Worm (Caenorhabditis elegans) whole organism, young adult: ENCODE measurements around the gene F55A11.8.
A peak's percentile ranks its signal among the peaks of the same experiment; 100 is the strongest.

Experiments
- B0261.1 ChIP-seq: sonication (generic microtip); optimal IDR thresholded peaks from 2 replicates; lab custom pipeline; 2016; ENCODE audit warnings: mild to moderate bottlenecking, missing genetic modification characterization, moderate library complexity, missing compliant biosample characterization
- C17E4.6 ChIP-seq: fragments of 200-800 bp; sonication (Bioruptor generic); IDR thresholded peaks from 2 replicates; pipeline ENCODE4 v1.3.6; 2022; ENCODE audit warnings: missing genetic modification reagents, missing genetic modification characterization, missing compliant biosample characterization
- F37B4.10 ChIP-seq: fragments of 200-800 bp; sonication (Bioruptor generic); IDR thresholded peaks from 2 replicates; pipeline ENCODE4 v1.3.6; 2022; ENCODE audit warnings: missing genetic modification characterization, missing compliant biosample characterization
- F39B2.1 ChIP-seq: fragments of 200-800 bp; sonication (Bioruptor generic); IDR thresholded peaks from 2 replicates; pipeline ENCODE4 v1.3.6; 2022; ENCODE audit warnings: missing genetic modification reagents, missing genetic modification characterization, missing compliant biosample characterization
- F49E8.2 ChIP-seq: sonication (generic microtip); optimal IDR thresholded peaks from 3 replicates; lab custom pipeline; 2017; ENCODE audit warnings: missing genetic modification characterization, mild to moderate bottlenecking, missing compliant biosample characterization, antibody characterized with exemption, moderate library complexity; ENCODE audit not compliant: insufficient read depth
- F52B5.7 ChIP-seq: sonication (generic microtip); optimal IDR thresholded peaks from 2 replicates; lab custom pipeline; 2016; ENCODE audit warnings: mild to moderate bottlenecking, missing genetic modification characterization, missing compliant biosample characterization
- F55B11.4 ChIP-seq: sonication (generic microtip); optimal IDR thresholded peaks from 2 replicates; lab custom pipeline; 2016; ENCODE audit warnings: missing compliant biosample characterization, missing genetic modification characterization, borderline replicate concordance; ENCODE audit not compliant: insufficient read depth
- F57C9.4 ChIP-seq: sonication (generic microtip); optimal IDR thresholded peaks from 2 replicates; lab custom pipeline; 2017; ENCODE audit warnings: mild to moderate bottlenecking, missing genetic modification characterization, missing compliant biosample characterization
- K11D2.4 ChIP-seq: fragments of 200-800 bp; sonication (Bioruptor generic); IDR thresholded peaks from 2 replicates; pipeline ENCODE4 v1.3.6; 2022; ENCODE audit warnings: missing genetic modification reagents, missing genetic modification characterization, missing compliant biosample characterization
- K12H6.12 ChIP-seq: fragments of 200-800 bp; sonication (Bioruptor generic); optimal IDR thresholded peaks from 2 replicates; lab custom pipeline; 2018; ENCODE audit warnings: mild to moderate bottlenecking, missing genetic modification characterization, missing compliant biosample characterization
- T07F8.4 ChIP-seq: sonication (generic microtip); optimal IDR thresholded peaks from 2 replicates; lab custom pipeline; 2016; ENCODE audit warnings: mild to moderate bottlenecking, missing genetic modification characterization, moderate library complexity, missing compliant biosample characterization
- T26A5.8 ChIP-seq: sonication (generic microtip); optimal IDR thresholded peaks from 2 replicates; lab custom pipeline; 2016; ENCODE audit warnings: missing genetic modification characterization, missing compliant biosample characterization
- Y53F4B.3 ChIP-seq: fragments of 200-800 bp; sonication (Bioruptor generic); IDR thresholded peaks from 2 replicates; pipeline ENCODE4 v1.3.6; 2022; ENCODE audit warnings: missing genetic modification reagents, missing genetic modification characterization, missing compliant biosample characterization
- Y53G8AR.9 ChIP-seq: fragments of 200-800 bp; sonication (Bioruptor generic); conservative IDR thresholded peaks from 2 replicates; pipeline ENCODE4 v1.3.6; 2022; ENCODE audit warnings: missing genetic modification reagents, missing genetic modification characterization, missing compliant biosample characterization
- Y95B8A.8 ChIP-seq: fragments of 200-800 bp; sonication (Bioruptor generic); IDR thresholded peaks from 2 replicates; pipeline ENCODE4 v1.3.6; 2022; ENCODE audit warnings: missing genetic modification reagents, missing genetic modification characterization, missing compliant biosample characterization
- aptf-3 ChIP-seq: fragments of 200-800 bp; sonication (Bioruptor generic); IDR thresholded peaks from 2 replicates; pipeline ENCODE4 v1.3.6; 2022; ENCODE audit warnings: missing genetic modification characterization, missing compliant biosample characterization
- athp-1 ChIP-seq: sonication (generic microtip); optimal IDR thresholded peaks from 2 replicates; lab custom pipeline; 2017; ENCODE audit warnings: mild to moderate bottlenecking, missing genetic modification characterization, missing compliant biosample characterization
- attf-6 ChIP-seq: fragments of 200-800 bp; sonication (Bioruptor generic); IDR thresholded peaks from 2 replicates; pipeline ENCODE4 v1.3.6; 2022; ENCODE audit warnings: missing genetic modification reagents, missing genetic modification characterization, missing compliant biosample characterization
- bed-1 ChIP-seq: fragments of 200-800 bp; sonication (Bioruptor generic); IDR thresholded peaks from 2 replicates; pipeline ENCODE4 v1.3.6; 2022; ENCODE audit warnings: missing genetic modification reagents, missing genetic modification characterization, missing compliant biosample characterization
- bed-2 ChIP-seq: fragments of 200-800 bp; sonication (Bioruptor generic); IDR thresholded peaks from 2 replicates; pipeline ENCODE4 v1.3.6; 2022; ENCODE audit warnings: missing genetic modification reagents, missing genetic modification characterization, missing compliant biosample characterization
- ccch-3 ChIP-seq: fragments of 200-800 bp; sonication (Bioruptor generic); optimal IDR thresholded peaks from 2 replicates; lab custom pipeline; 2018; ENCODE audit warnings: mild to moderate bottlenecking, missing genetic modification characterization, missing compliant biosample characterization
- cebp-1 ChIP-seq, 2 experiments: fragments of 200-800 bp in 1 of 2; sonication (Bioruptor generic) in 1 of 2; sonication (generic microtip) in 1 of 2; IDR thresholded peaks in 1 of 2; optimal IDR thresholded peaks in 1 of 2; 2 replicates each; pipeline versions ENCODE4 v1.3.6 to Lab custom; 2017 to 2022; ENCODE audit warnings: missing compliant biosample characterization in 2 of 2, missing genetic modification characterization in 2 of 2, mild to moderate bottlenecking in 1 of 2, missing genetic modification reagents in 1 of 2, moderate library complexity in 1 of 2
- ceh-58 ChIP-seq: fragments of 200-800 bp; sonication (Bioruptor generic); IDR thresholded peaks from 2 replicates; pipeline ENCODE4 v1.3.6; 2022; ENCODE audit warnings: missing genetic modification characterization, missing compliant biosample characterization
- die-1 ChIP-seq: sonication (generic microtip); optimal IDR thresholded peaks from 2 replicates; lab custom pipeline; 2016; ENCODE audit warnings: missing genotype, mild to moderate bottlenecking, missing genetic modification characterization, missing compliant biosample characterization
- dpff-1 ChIP-seq: sonication (generic microtip); optimal IDR thresholded peaks from 2 replicates; lab custom pipeline; 2017; ENCODE audit warnings: mild to moderate bottlenecking, missing genetic modification characterization, missing compliant biosample characterization
- egl-44 ChIP-seq: fragments of 200-800 bp; sonication (Bioruptor generic); IDR thresholded peaks from 2 replicates; pipeline ENCODE4 v1.3.6; 2022; ENCODE audit warnings: missing genetic modification reagents, missing genetic modification characterization, missing compliant biosample characterization
- egrh-3 ChIP-seq: fragments of 200-800 bp; sonication (Bioruptor generic); IDR thresholded peaks from 2 replicates; pipeline ENCODE4 v1.3.6; 2022; ENCODE audit warnings: missing genetic modification reagents, missing genetic modification characterization, missing compliant biosample characterization
- ekl-4 ChIP-seq: fragments of 200-800 bp; sonication (Bioruptor generic); IDR thresholded peaks from 2 replicates; pipeline ENCODE4 v1.3.6; 2022; ENCODE audit warnings: missing genetic modification reagents, missing genetic modification characterization, missing compliant biosample characterization
- ets-4 ChIP-seq: fragments of 200-800 bp; sonication (Bioruptor generic); optimal IDR thresholded peaks from 2 replicates; lab custom pipeline; 2018; ENCODE audit warnings: mild to moderate bottlenecking, missing genetic modification characterization, missing compliant biosample characterization
- gei-17 ChIP-seq: fragments of 200-800 bp; sonication (Bioruptor generic); optimal IDR thresholded peaks from 2 replicates; lab custom pipeline; 2018; ENCODE audit warnings: mild to moderate bottlenecking, missing genetic modification characterization, missing compliant biosample characterization
- hmg-1.2 ChIP-seq: fragments of 200-800 bp; sonication (Bioruptor generic); IDR thresholded peaks from 2 replicates; pipeline ENCODE4 v1.3.6; 2022; ENCODE audit warnings: missing genetic modification reagents, missing genetic modification characterization, missing compliant biosample characterization
- lir-1 ChIP-seq: fragments of 200-800 bp; sonication (Bioruptor generic); conservative IDR thresholded peaks from 2 replicates; pipeline ENCODE4 v1.3.6; 2022; ENCODE audit warnings: missing genetic modification reagents, missing genetic modification characterization, missing compliant biosample characterization
- lsl-1 ChIP-seq: fragments of 200-800 bp; sonication (Bioruptor generic); optimal IDR thresholded peaks from 2 replicates; lab custom pipeline; 2018; ENCODE audit warnings: mild to moderate bottlenecking, missing genetic modification characterization, moderate library complexity, missing compliant biosample characterization
- nfya-1 ChIP-seq: sonication (generic microtip); optimal IDR thresholded peaks from 2 replicates; lab custom pipeline; 2017; ENCODE audit warnings: antibody characterized with exemption, missing compliant biosample characterization, missing genetic modification characterization, borderline replicate concordance; ENCODE audit not compliant: insufficient read depth
- nhr-120 ChIP-seq: fragments of 200-800 bp; sonication (Bioruptor generic); IDR thresholded peaks from 2 replicates; pipeline ENCODE4 v1.3.6; 2022; ENCODE audit warnings: missing genetic modification characterization, missing compliant biosample characterization
- nhr-179 ChIP-seq: sonication (generic microtip); optimal IDR thresholded peaks from 2 replicates; lab custom pipeline; 2016; ENCODE audit warnings: mild to moderate bottlenecking, missing genetic modification characterization, missing compliant biosample characterization
- nhr-27 ChIP-seq: fragments of 200-800 bp; sonication (Bioruptor generic); optimal IDR thresholded peaks from 2 replicates; lab custom pipeline; 2018; ENCODE audit warnings: mild to moderate bottlenecking, missing genetic modification characterization, moderate library complexity, missing compliant biosample characterization
- pha-4 ChIP-seq: fragments of 150-350 bp; sonication (generic microtip); optimal IDR thresholded peaks from 2 replicates; lab custom pipeline; 2014; ENCODE audit warnings: missing biosample characterization, missing genetic modification reagents, missing genetic modification characterization
- snpc-3.4 ChIP-seq: sonication (generic microtip); optimal IDR thresholded peaks from 2 replicates; lab custom pipeline; 2017; ENCODE audit warnings: missing genetic modification characterization, mild to moderate bottlenecking, missing compliant biosample characterization, antibody characterized with exemption, moderate library complexity, missing genotype, missing genetic modification reagents
- snpc-4 ChIP-seq, 5 experiments: fragments of 150-350 bp in 1 of 5; sonication (generic microtip) in 4 of 5; optimal IDR thresholded peaks; 2 replicates each; lab custom pipeline; 2014 to 2018; ENCODE audit warnings: missing genetic modification characterization in 5 of 5, missing biosample characterization in 3 of 5, antibody characterized with exemption in 2 of 5, mild to moderate bottlenecking in 2 of 5, missing compliant biosample characterization in 2 of 5, missing genotype in 2 of 5, moderate library complexity in 2 of 5, missing genetic modification reagents in 1 of 5
- somi-1 ChIP-seq: fragments of 200-800 bp; sonication (Bioruptor generic); optimal IDR thresholded peaks from 2 replicates; lab custom pipeline; 2018; ENCODE audit warnings: mild to moderate bottlenecking, missing genetic modification characterization, missing compliant biosample characterization
- tbp1 ChIP-seq: fragments of 200-800 bp; sonication (Bioruptor generic); optimal IDR thresholded peaks from 2 replicates; lab custom pipeline; 2018; ENCODE audit warnings: mild to moderate bottlenecking, missing genetic modification characterization, missing compliant biosample characterization
- unc-130 ChIP-seq: sonication (generic microtip); optimal IDR thresholded peaks from 2 replicates; lab custom pipeline; 2016; ENCODE audit warnings: missing genetic modification reagents, missing genetic modification characterization, missing compliant biosample characterization
- zim-3 ChIP-seq: sonication (generic microtip); optimal IDR thresholded peaks from 2 replicates; lab custom pipeline; 2017; ENCODE audit warnings: mild to moderate bottlenecking, missing genetic modification characterization, moderate library complexity, missing compliant biosample characterization
- ztf-26 ChIP-seq: sonication (generic microtip); optimal IDR thresholded peaks from 2 replicates; lab custom pipeline; 2017; ENCODE audit warnings: missing genetic modification characterization, missing compliant biosample characterization

The F55A11.8 gene

DNA sequence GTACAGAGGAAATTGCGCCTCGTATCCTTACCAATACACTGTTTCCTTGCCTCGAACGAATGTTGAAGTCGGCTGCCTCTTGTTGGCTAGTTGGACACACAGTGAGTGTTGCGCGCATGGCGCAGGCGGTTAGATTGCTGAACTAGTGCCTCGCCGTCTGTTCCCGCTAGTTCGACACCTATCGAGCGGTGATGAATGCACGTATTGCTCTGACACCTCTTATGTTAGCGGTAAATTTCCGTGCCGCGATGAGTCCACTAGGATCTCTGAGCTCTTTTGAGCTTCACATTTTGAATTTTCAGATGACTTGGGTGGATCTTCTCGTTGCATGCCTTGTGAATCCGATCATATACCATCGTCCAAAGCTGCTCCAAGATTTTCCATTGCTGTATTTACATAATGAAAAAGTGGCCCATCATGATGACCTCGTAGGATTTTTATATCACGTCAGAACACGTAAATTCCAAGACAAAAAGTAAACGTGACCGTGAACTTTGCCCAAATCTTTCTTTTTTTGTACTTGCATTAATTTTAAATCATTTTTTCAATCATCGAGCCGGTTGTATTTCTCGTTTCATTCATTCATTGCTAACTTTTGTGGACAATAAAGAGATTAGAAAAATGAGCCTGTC lies 5.1 kb upstream of the F55A11.8 start, which contains the start of gene F55A11.11 (continued):
- peak; percentile 77 for TF ChIP-seq attf-6 (GFP tag; lab: Robert Waterston, UW)
- TF ChIP-seq F39B2.1 (GFP tag; lab: Robert Waterston, UW), result no peak
- peak; percentile 14 for TF ChIP-seq ccch-3 (GFP tag; lab: Kevin White, UChicago)
- TF ChIP-seq cebp-1 (GFP tag; IDR thresholded peaks at IDR 0.05; lab: Robert Waterston, UW), result peak; percentile 72
- peak; percentile 85 for TF ChIP-seq cebp-1 (tag; optimal IDR thresholded peaks at IDR 0.05; lab: Kevin White, UChicago)
- TF ChIP-seq T26A5.8 (tag; lab: Kevin White, UChicago), result peak; percentile 89
- TF ChIP-seq egrh-3, result peak; percentile 52
- peak; percentile 98 for TF ChIP-seq F52B5.7
- TF ChIP-seq zim-3 (tag; lab: Kevin White, UChicago), result peak; percentile 97
- peak; percentile 94 for TF ChIP-seq athp-1 (tag; lab: Kevin White, UChicago)
- TF ChIP-seq Y53F4B.3 (GFP tag; lab: Robert Waterston, UW), result peak; percentile 89
- TF ChIP-seq snpc-4 (GFP tag; optimal IDR thresholded peaks at IDR 0.05; lab: Kevin White, UChicago), result peak; percentile 82
- peak; percentile 25 to 83 (median 77) for TF ChIP-seq snpc-4 (tag; optimal IDR thresholded peaks at IDR 0.05; lab: Kevin White, UChicago)
- peak; percentile 92 for TF ChIP-seq ztf-26 (tag; lab: Kevin White, UChicago)
- TF ChIP-seq Y95B8A.8, result peak; percentile 85; the same call in 1 of the 2 replicates
- TF ChIP-seq F49E8.2 (tag; lab: Kevin White, UChicago), result peak; percentile 84
- peak; percentile 83 for TF ChIP-seq hmg-1.2 (GFP tag; lab: Robert Waterston, UW)
- TF ChIP-seq F57C9.4, result peak; percentile 44
- TF ChIP-seq egl-44 (GFP tag; lab: Robert Waterston, UW), result peak; percentile 96
- TF ChIP-seq nhr-27 (tag; lab: Kevin White, UChicago), result peak; percentile 31
- no peak for TF ChIP-seq dpff-1 (tag; lab: Kevin White, UChicago)
- peak; percentile 100 for TF ChIP-seq tbp1 (GFP tag; lab: Kevin White, UChicago)
- TF ChIP-seq unc-130 (GFP tag; lab: Kevin White, UChicago), result peak; percentile 77
- TF ChIP-seq nfya-1 (tag; lab: Kevin White, UChicago), result no peak
- 0 out of 2 replicates have a peak, but pooled peaks have one; percentile 28 for TF ChIP-seq ceh-58
- TF ChIP-seq F37B4.10 (GFP tag; lab: Robert Waterston, UW), result 0 out of 2 replicates have a peak, but pooled peaks have one; percentile 81
- peak; percentile 78 for TF ChIP-seq snpc-3.4 (tag; lab: Kevin White, UChicago)
- no peak for TF ChIP-seq F55B11.4 (tag; lab: Kevin White, UChicago)
- TF ChIP-seq T07F8.4 (tag; lab: Kevin White, UChicago), result peak; percentile 83
- peak; percentile 48 for TF ChIP-seq nhr-179
- peak; percentile 94 for TF ChIP-seq aptf-3 (GFP tag; lab: Robert Waterston, UW)
- peak; percentile 59; the same call in 1 of the 2 replicates for TF ChIP-seq bed-2 (GFP tag; lab: Robert Waterston, UW)
- peak; percentile 79 for TF ChIP-seq K12H6.12
- peak; percentile 96 for TF ChIP-seq die-1
- peak; percentile 99 for TF ChIP-seq B0261.1 (tag; lab: Kevin White, UChicago)
- TF ChIP-seq C17E4.6 (GFP tag; lab: Robert Waterston, UW), result no peak
- peak; percentile 46 for TF ChIP-seq gei-17 (GFP tag; lab: Kevin White, UChicago)
- TF ChIP-seq nhr-120, result no peak
- peak; percentile 82 for TF ChIP-seq ets-4
- peak; percentile 72 for TF ChIP-seq lsl-1
- TF ChIP-seq pha-4 (tag; lab: Kevin White, UChicago), result no peak
- peak; percentile 88 for TF ChIP-seq somi-1 (GFP tag; lab: Kevin White, UChicago)
- TF ChIP-seq ekl-4 (GFP tag; lab: Robert Waterston, UW), result peak; percentile 89
- peak; percentile 76 for TF ChIP-seq Y53G8AR.9 (GFP tag; lab: Robert Waterston, UW)
- TF ChIP-seq K11D2.4 (GFP tag; lab: Robert Waterston, UW), result peak; percentile 76
- 0 out of 2 replicates have a peak, but pooled peaks have one; percentile 42 for TF ChIP-seq bed-1 (GFP tag; lab: Robert Waterston, UW)
- peak; percentile 61 for TF ChIP-seq lir-1 (GFP tag; lab: Robert Waterston, UW)
